Worm (Caenorhabditis elegans) whole organism, L4 larva: ENCODE data around the gene T03F6.6.
A peak's percentile ranks its signal among the peaks of the same experiment; 100 is the strongest.

Source experiments
- D1046.2 ChIP-seq: fragments of 200-800 bp; sonication (Bioruptor generic); IDR thresholded peaks from 2 replicates; pipeline ENCODE4 v1.3.6; 2022; ENCODE audit warnings: missing genetic modification characterization, missing compliant biosample characterization
- F26F4.8 ChIP-seq: fragments of 200-800 bp; sonication (Bioruptor generic); conservative IDR thresholded peaks from 2 replicates; pipeline ENCODE4 v1.3.6; 2022; ENCODE audit warnings: missing genetic modification characterization, missing compliant biosample characterization
- F37D6.2 ChIP-seq: sonication (generic microtip); optimal IDR thresholded peaks from 2 replicates; lab custom pipeline; 2016; ENCODE audit warnings: mild to moderate bottlenecking, missing genetic modification characterization, missing compliant biosample characterization
- F44E2.7 ChIP-seq: fragments of 200-800 bp; sonication (Bioruptor generic); IDR thresholded peaks from 2 replicates; pipeline ENCODE4 v2.1.2; 2022; ENCODE audit warnings: missing genetic modification characterization, missing compliant biosample characterization
- T26A8.4 ChIP-seq: fragments of 200-800 bp; sonication (Bioruptor generic); IDR thresholded peaks from 2 replicates; pipeline ENCODE4 v1.3.6; 2022; ENCODE audit warnings: missing genetic modification characterization, missing compliant biosample characterization
- Y105C5A.15 ChIP-seq: fragments of 200-800 bp; sonication (Bioruptor generic); IDR thresholded peaks from 2 replicates; pipeline ENCODE4 v1.3.6; 2022; ENCODE audit warnings: missing genetic modification characterization, missing compliant biosample characterization
- Y5F2A.4 ChIP-seq: fragments of 200-800 bp; sonication (Bioruptor generic); optimal IDR thresholded peaks from 2 replicates; lab custom pipeline; 2018; ENCODE audit warnings: mild to moderate bottlenecking, missing genetic modification characterization, missing compliant biosample characterization
- Y75B8A.6 ChIP-seq: fragments of 200-800 bp; sonication (Bioruptor generic); IDR thresholded peaks from 2 replicates; pipeline ENCODE4 v1.3.6; 2022; ENCODE audit warnings: missing genetic modification reagents, missing genetic modification characterization, missing compliant biosample characterization
- ceh-20 ChIP-seq: fragments of 200-800 bp; sonication (Bioruptor generic); IDR thresholded peaks from 2 replicates; pipeline ENCODE4 v1.3.6; 2022; ENCODE audit warnings: missing genetic modification reagents, missing genetic modification characterization, missing compliant biosample characterization
- ceh-32 ChIP-seq: sonication (generic microtip); optimal IDR thresholded peaks from 2 replicates; lab custom pipeline; 2016; ENCODE audit warnings: mild to moderate bottlenecking, missing genetic modification characterization, missing compliant biosample characterization; ENCODE audit not compliant: poor library complexity
- ceh-62 ChIP-seq: sonication (generic microtip); optimal IDR thresholded peaks from 2 replicates; lab custom pipeline; 2017; ENCODE audit warnings: missing biosample characterization, missing genetic modification characterization
- ceh-82 ChIP-seq: sonication (generic microtip); optimal IDR thresholded peaks from 2 replicates; lab custom pipeline; 2017; ENCODE audit warnings: missing biosample characterization, missing genetic modification characterization
- ctbp-1 ChIP-seq: fragments of 200-800 bp; sonication (Bioruptor generic); IDR thresholded peaks from 2 replicates; pipeline ENCODE4 v1.3.6; 2022; ENCODE audit warnings: missing genetic modification reagents, missing genetic modification characterization, missing compliant biosample characterization
- daf-19 ChIP-seq: fragments of 200-800 bp; sonication (Bioruptor generic); conservative IDR thresholded peaks from 2 replicates; pipeline ENCODE4 v1.3.6; 2022; ENCODE audit warnings: missing genetic modification characterization, missing compliant biosample characterization
- dmd-6 ChIP-seq: fragments of 200-800 bp; sonication (Bioruptor generic); IDR thresholded peaks from 2 replicates; pipeline ENCODE4 v1.3.6; 2022; ENCODE audit warnings: missing genetic modification reagents, missing genetic modification characterization, missing compliant biosample characterization
- dpl-1 ChIP-seq: fragments of 150-350 bp; optimal IDR thresholded peaks from 2 replicates; lab custom pipeline; 2014; ENCODE audit warnings: missing biosample characterization, missing genetic modification reagents, missing genetic modification characterization
- duxl-1 ChIP-seq: sonication (generic microtip); optimal IDR thresholded peaks from 2 replicates; lab custom pipeline; 2016; ENCODE audit warnings: mild to moderate bottlenecking, missing genetic modification characterization, moderate library complexity, missing compliant biosample characterization; ENCODE audit not compliant: poor library complexity
- fkh-10 ChIP-seq: fragments of 150-350 bp; optimal IDR thresholded peaks from 2 replicates; lab custom pipeline; 2014; ENCODE audit warnings: missing biosample characterization, missing genetic modification reagents, missing genetic modification characterization
- fos-1 ChIP-seq: fragments of 150-350 bp; optimal IDR thresholded peaks from 2 replicates; lab custom pipeline; 2014; ENCODE audit warnings: missing biosample characterization, missing genetic modification characterization
- jun-1 ChIP-seq: fragments of 150-350 bp; optimal IDR thresholded peaks from 2 replicates; lab custom pipeline; 2014; ENCODE audit warnings: missing biosample characterization, missing genetic modification reagents, missing genetic modification characterization
- lin-15B ChIP-seq: fragments of 150-350 bp; sonication (generic microtip); optimal IDR thresholded peaks from 3 replicates; lab custom pipeline; 2014; ENCODE audit warnings: missing biosample characterization, missing genetic modification characterization
- lin-38 ChIP-seq: fragments of 200-800 bp; sonication (Bioruptor generic); IDR thresholded peaks from 2 replicates; pipeline ENCODE4 v1.3.6; 2022; ENCODE audit warnings: missing genetic modification reagents, missing genetic modification characterization, missing compliant biosample characterization
- lir-3 ChIP-seq: sonication (generic microtip); optimal IDR thresholded peaks from 2 replicates; lab custom pipeline; 2016; ENCODE audit warnings: mild to moderate bottlenecking, missing genetic modification characterization, missing compliant biosample characterization
- lsy-2 ChIP-seq, 2 experiments: fragments of 150-350 bp in 1 of 2; sonication (generic microtip) in 1 of 2; optimal IDR thresholded peaks; 2 replicates each; lab custom pipeline; 2014 to 2017; ENCODE audit warnings: missing biosample characterization in 2 of 2, missing genetic modification characterization in 2 of 2
- madf-5 ChIP-seq, 2 experiments: fragments of 200-800 bp; sonication (Bioruptor generic); IDR thresholded peaks; 2 replicates each; pipeline ENCODE4 v1.3.6; 2022; ENCODE audit warnings: missing compliant biosample characterization in 2 of 2, missing genetic modification characterization in 2 of 2
- madf-9 ChIP-seq: fragments of 200-800 bp; sonication (Bioruptor generic); conservative IDR thresholded peaks from 2 replicates; pipeline ENCODE4 v1.3.6; 2022; ENCODE audit warnings: missing genetic modification reagents, missing genetic modification characterization, missing compliant biosample characterization
- mes-2 ChIP-seq: sonication (generic microtip); optimal IDR thresholded peaks from 2 replicates; lab custom pipeline; 2016; ENCODE audit warnings: missing genotype, mild to moderate bottlenecking, missing genetic modification characterization, missing compliant biosample characterization; ENCODE audit not compliant: poor library complexity, severe bottlenecking
- mxl-3 ChIP-seq: fragments of 200-800 bp; sonication (Bioruptor generic); optimal IDR thresholded peaks from 2 replicates; lab custom pipeline; 2018; ENCODE audit warnings: mild to moderate bottlenecking, missing genetic modification characterization, missing compliant biosample characterization
- nhr-111 ChIP-seq: fragments of 200-800 bp; sonication (Bioruptor generic); optimal IDR thresholded peaks from 2 replicates; lab custom pipeline; 2018; ENCODE audit warnings: mild to moderate bottlenecking, missing genetic modification characterization, missing compliant biosample characterization
- nhr-237 ChIP-seq: sonication (generic microtip); optimal IDR thresholded peaks from 2 replicates; lab custom pipeline; 2017; ENCODE audit warnings: missing biosample characterization, missing genetic modification characterization
- nhr-25 ChIP-seq: sonication (generic microtip); optimal IDR thresholded peaks from 2 replicates; lab custom pipeline; 2017; ENCODE audit warnings: missing genetic modification characterization, mild to moderate bottlenecking, missing compliant biosample characterization, antibody characterized with exemption, moderate library complexity, borderline replicate concordance; ENCODE audit not compliant: insufficient read depth
- nhr-28 ChIP-seq: fragments of 150-350 bp; optimal IDR thresholded peaks from 2 replicates; lab custom pipeline; 2014; ENCODE audit warnings: missing biosample characterization, missing genetic modification characterization
- nhr-77 ChIP-seq: fragments of 150-350 bp; optimal IDR thresholded peaks from 2 replicates; lab custom pipeline; 2014; ENCODE audit warnings: missing biosample characterization, missing genetic modification characterization
- rbr-2 ChIP-seq: sonication (generic microtip); optimal IDR thresholded peaks from 2 replicates; lab custom pipeline; 2016; ENCODE audit warnings: missing genotype, missing genetic modification characterization, missing compliant biosample characterization
- skn-1 ChIP-seq: fragments of 150-350 bp; optimal IDR thresholded peaks from 2 replicates; lab custom pipeline; 2014; ENCODE audit warnings: missing biosample characterization, missing genetic modification characterization
- snpc-1.2 ChIP-seq: fragments of 200-800 bp; sonication (Bioruptor generic); IDR thresholded peaks from 2 replicates; pipeline ENCODE4 v1.3.6; 2022; ENCODE audit warnings: missing genetic modification reagents, missing genetic modification characterization, missing compliant biosample characterization
- spr-3 ChIP-seq: fragments of 200-800 bp; sonication (Bioruptor generic); optimal IDR thresholded peaks from 2 replicates; lab custom pipeline; 2018; ENCODE audit warnings: mild to moderate bottlenecking, missing genetic modification characterization, missing compliant biosample characterization
- tag-97 ChIP-seq: fragments of 200-800 bp; sonication (Bioruptor generic); IDR thresholded peaks from 2 replicates; pipeline ENCODE4 v1.3.6; 2022; ENCODE audit warnings: missing genetic modification characterization, missing compliant biosample characterization
- unc-39 ChIP-seq: sonication (generic microtip); optimal IDR thresholded peaks from 2 replicates; lab custom pipeline; 2017; ENCODE audit warnings: missing biosample characterization, missing genetic modification characterization
- zfp-2 ChIP-seq: sonication (generic microtip); optimal IDR thresholded peaks from 2 replicates; lab custom pipeline; 2016; ENCODE audit warnings: mild to moderate bottlenecking, missing genetic modification characterization, missing compliant biosample characterization
- zip-11 ChIP-seq: fragments of 200-800 bp; sonication (Bioruptor generic); IDR thresholded peaks from 2 replicates; pipeline ENCODE4 v1.3.6; 2022; ENCODE audit warnings: missing genetic modification characterization, missing compliant biosample characterization
- ztf-11 ChIP-seq: fragments of 150-350 bp; optimal IDR thresholded peaks from 2 replicates; lab custom pipeline; 2014; ENCODE audit warnings: missing biosample characterization, missing genetic modification characterization
- ztf-7 ChIP-seq: fragments of 150-350 bp; optimal IDR thresholded peaks from 2 replicates; lab custom pipeline; 2014; ENCODE audit warnings: missing biosample characterization, missing genetic modification characterization

T03F6.6 gene

ce11 chrIII:13380196-13380595 is at the start of gene T03F6.6:
TSS of gene T03F6.6 (minus strand) at chrIII:13380296.
- TF ChIP-seq zip-11 (GFP tag; lab: Robert Waterston, UW) (no peak), nhr-77 (tag; lab: Kevin White, UChicago) (no peak), lir-3 (no peak), nhr-111 (GFP tag; lab: Kevin White, UChicago) (no peak), spr-3 (GFP tag; lab: Kevin White, UChicago) (no peak), fos-1 (tag; lab: Kevin White, UChicago) (no peak), daf-19 (GFP tag; lab: Robert Waterston, UW) (no peak), nhr-25 (no peak), Y5F2A.4 (GFP tag; lab: Kevin White, UChicago) (no peak), snpc-1.2 (GFP tag; lab: Robert Waterston, UW) (no peak), rbr-2 (no peak), nhr-28 (tag; lab: Kevin White, UChicago) (no peak), madf-5 (GFP tag; IDR thresholded peaks at IDR 0.05; lab: Robert Waterston, UW) (no peak)
- TF ChIP-seq, all 104 proteins: peak for 0

- TF ChIP-seq ceh-82 (tag; lab: Kevin White, UChicago) (no peak), F44E2.7 (GFP tag; lab: Robert Waterston, UW) (no peak), ztf-7 (tag; lab: Kevin White, UChicago) (no peak), lin-15B (no peak), nhr-237 (no peak), dpl-1 (GFP tag; lab: Kevin White, UChicago) (no peak), T26A8.4 (GFP tag; lab: Robert Waterston, UW) (no peak), Y105C5A.15 (GFP tag; lab: Robert Waterston, UW) (no peak), duxl-1 (tag; lab: Kevin White, UChicago) (no peak), nhr-28 (tag; lab: Kevin White, UChicago) (no peak)
- TF ChIP-seq, all 104 proteins: peak for 0
Observed at ce11 chrIII:13429668-13430067, 49.6 kb upstream of the T03F6.6 start, which contains the start of gene bli-5. TSS of gene bli-5 (minus strand) at chrIII:13429768.

- TF ChIP-seq ceh-20 (no peak), nhr-25 (no peak), dmd-6 (no peak), fkh-10 (GFP tag; lab: Kevin White, UChicago) (no peak), ztf-11 (no peak), F26F4.8 (GFP tag; lab: Robert Waterston, UW) (no peak), mxl-3 (GFP tag; lab: Kevin White, UChicago) (no peak), snpc-1.2 (GFP tag; lab: Robert Waterston, UW) (no peak), ctbp-1 (GFP tag; lab: Robert Waterston, UW) (no peak), zfp-2 (no peak)
Observed at ce11 chrIII:13427817-13428216, 47.7 kb upstream of the T03F6.6 start.

DNA sequence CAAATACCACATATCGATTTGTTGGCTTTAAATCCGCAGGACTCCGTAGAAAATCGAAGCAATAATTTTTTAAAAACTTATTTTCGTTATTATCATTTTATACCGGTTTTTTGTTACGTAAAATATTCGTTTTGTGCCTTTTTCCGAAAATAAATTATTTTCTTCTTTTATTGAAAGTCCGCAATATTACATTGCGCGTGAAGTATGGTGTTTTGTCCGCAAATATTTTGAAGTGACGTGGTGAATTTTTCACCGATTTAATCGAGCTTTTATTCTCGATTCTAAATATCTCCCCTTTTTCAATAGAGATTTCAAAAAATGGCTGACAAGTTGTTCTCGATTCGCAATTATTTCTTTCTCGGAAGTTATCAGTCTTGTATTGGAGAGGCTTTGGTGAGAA is 45.9 kb upstream of the T03F6.6 start, which contains the start of gene cope-1:
cope-1 (plus strand) TSS at position 229 of the 400 bp plus-strand sequence.
- no peak for TF ChIP-seq ceh-62 (tag; lab: Kevin White, UChicago)
- peak in 1 of 2 experiments; percentile 65 for TF ChIP-seq lsy-2 (tag; optimal IDR thresholded peaks at IDR 0.05; lab: Kevin White, UChicago)
- no peak for TF ChIP-seq jun-1 (tag; lab: Kevin White, UChicago)
- no peak for TF ChIP-seq tag-97
- no peak for TF ChIP-seq lin-15B
- TF ChIP-seq ceh-32 (tag; lab: Kevin White, UChicago), result no peak
- TF ChIP-seq unc-39 (tag; lab: Kevin White, UChicago), result no peak
- no peak for TF ChIP-seq F37D6.2 (tag; lab: Kevin White, UChicago)
- TF ChIP-seq dpl-1 (GFP tag; lab: Kevin White, UChicago), result peak; percentile 51
- no peak for TF ChIP-seq madf-9 (GFP tag; lab: Robert Waterston, UW)
- TF ChIP-seq lin-38 (GFP tag; lab: Robert Waterston, UW), result peak; percentile 36
- no peak for TF ChIP-seq D1046.2 (GFP tag; lab: Robert Waterston, UW)
- no peak for TF ChIP-seq skn-1 (tag; lab: Kevin White, UChicago)
- TF ChIP-seq Y75B8A.6 (GFP tag; lab: Robert Waterston, UW), result no peak
- no peak for TF ChIP-seq lir-3
- peak; percentile 43 for TF ChIP-seq mes-2 (tag; lab: Kevin White, UChicago)
